Fruit fly (Drosophila melanogaster) whole organism, pupa: Measurements from ENCODE around the gene Cp19.

Source experiments
- CG10348 ChIP-seq: fragments of 200-800 bp; sonication (Bioruptor generic); IDR thresholded peaks from 2 replicates; pipeline ENCODE4 v1.3.6; 2022; ENCODE audit warnings: missing biosample characterization, missing genetic modification characterization
- CG12605 ChIP-seq: fragments of 200-800 bp; sonication (Bioruptor generic); IDR thresholded peaks from 2 replicates; pipeline ENCODE4 v1.3.6; 2022; ENCODE audit warnings: missing biosample characterization, missing genetic modification characterization
- CG13204 ChIP-seq: fragments of 200-800 bp; sonication (Bioruptor generic); optimal IDR thresholded peaks from 2 replicates; lab custom pipeline; 2018; ENCODE audit warnings: missing biosample characterization, mild to moderate bottlenecking, missing genetic modification characterization, moderate library complexity
- CG14655 ChIP-seq: fragments of 200-800 bp; sonication (Bioruptor generic); optimal IDR thresholded peaks from 3 replicates; lab custom pipeline; 2017; ENCODE audit warnings: mild to moderate bottlenecking, missing biosample characterization, missing genetic modification reagents, missing genetic modification characterization
- CG15710 ChIP-seq: fragments of 200-800 bp; sonication (Bioruptor generic); optimal IDR thresholded peaks from 2 replicates; lab custom pipeline; 2018; ENCODE audit warnings: missing biosample characterization, mild to moderate bottlenecking, missing genetic modification characterization, moderate library complexity
- CG17806 ChIP-seq: fragments of 200-800 bp; sonication (Bioruptor generic); optimal IDR thresholded peaks from 2 replicates; lab custom pipeline; 2018; ENCODE audit warnings: missing biosample characterization, mild to moderate bottlenecking, missing genetic modification characterization, moderate library complexity
- CG32121 ChIP-seq: fragments of 200-800 bp; sonication (Bioruptor generic); IDR thresholded peaks from 2 replicates; pipeline ENCODE4 v1.3.6; 2022; ENCODE audit warnings: missing biosample characterization, missing genetic modification characterization
- CG34367 ChIP-seq: fragments of 200-800 bp; sonication (Bioruptor generic); optimal IDR thresholded peaks from 2 replicates; lab custom pipeline; 2018; ENCODE audit warnings: missing biosample characterization, mild to moderate bottlenecking, missing genetic modification characterization
- CG4496 ChIP-seq: fragments of 200-800 bp; sonication (Bioruptor generic); IDR thresholded peaks from 3 replicates; pipeline ENCODE4 v1.3.6; 2022; ENCODE audit warnings: missing biosample characterization, missing genetic modification characterization
- CG8159 ChIP-seq: fragments of 200-800 bp; sonication (Bioruptor generic); optimal IDR thresholded peaks from 3 replicates; lab custom pipeline; 2018; ENCODE audit warnings: missing biosample characterization, mild to moderate bottlenecking, missing genetic modification characterization, moderate library complexity
- CG8301 ChIP-seq: fragments of 200-800 bp; sonication (Bioruptor generic); optimal IDR thresholded peaks from 2 replicates; lab custom pipeline; 2018; ENCODE audit warnings: missing biosample characterization, mild to moderate bottlenecking, missing genetic modification characterization
- CG9948 ChIP-seq: fragments of 200-800 bp; sonication (Bioruptor generic); optimal IDR thresholded peaks from 2 replicates; lab custom pipeline; 2018; ENCODE audit warnings: missing biosample characterization, mild to moderate bottlenecking, missing genetic modification characterization, moderate library complexity
- D1 ChIP-seq: fragments of 200-800 bp; sonication (Bioruptor generic); optimal IDR thresholded peaks from 2 replicates; lab custom pipeline; 2018; ENCODE audit warnings: missing biosample characterization, mild to moderate bottlenecking, missing genetic modification characterization, moderate library complexity
- EcR ChIP-seq: fragments of 200-800 bp; sonication (Bioruptor generic); optimal IDR thresholded peaks from 3 replicates; lab custom pipeline; 2019; ENCODE audit warnings: missing biosample characterization, missing genetic modification characterization, mild to moderate bottlenecking, moderate library complexity, missing genetic modification reagents
- Ets98B ChIP-seq: fragments of 200-800 bp; sonication (Bioruptor generic); IDR thresholded peaks from 2 replicates; pipeline ENCODE4 v1.3.6; 2022; ENCODE audit warnings: missing biosample characterization, missing genetic modification characterization
- Pif1A ChIP-seq: fragments of 200-800 bp; sonication (Bioruptor generic); optimal IDR thresholded peaks from 3 replicates; lab custom pipeline; 2016; ENCODE audit warnings: missing biosample characterization, missing genetic modification characterization
- Pif1B ChIP-seq: fragments of 200-800 bp; sonication (Bioruptor generic); optimal IDR thresholded peaks from 3 replicates; lab custom pipeline; 2016; ENCODE audit warnings: missing biosample characterization, missing genetic modification characterization
- Snoo ChIP-seq: fragments of 200-800 bp; sonication (Bioruptor generic); optimal IDR thresholded peaks from 3 replicates; lab custom pipeline; 2017; ENCODE audit warnings: missing biosample characterization, mild to moderate bottlenecking, missing genetic modification characterization, inconsistent platforms
- fd96Ca ChIP-seq: fragments of 200-800 bp; sonication (Bioruptor generic); IDR thresholded peaks from 3 replicates; pipeline ENCODE4 v1.3.6; 2022; ENCODE audit warnings: missing biosample characterization, missing genetic modification characterization
- gl ChIP-seq: fragments of 200-800 bp; sonication (Bioruptor generic); optimal IDR thresholded peaks from 2 replicates; lab custom pipeline; 2018; ENCODE audit warnings: missing biosample characterization, mild to moderate bottlenecking, missing genetic modification characterization
- rn ChIP-seq: fragments of 200-800 bp; sonication (Bioruptor generic); IDR thresholded peaks from 2 replicates; pipeline ENCODE4 v1.3.6; 2022; ENCODE audit warnings: missing biosample characterization, missing genetic modification characterization

Gene Cp19

DNA sequence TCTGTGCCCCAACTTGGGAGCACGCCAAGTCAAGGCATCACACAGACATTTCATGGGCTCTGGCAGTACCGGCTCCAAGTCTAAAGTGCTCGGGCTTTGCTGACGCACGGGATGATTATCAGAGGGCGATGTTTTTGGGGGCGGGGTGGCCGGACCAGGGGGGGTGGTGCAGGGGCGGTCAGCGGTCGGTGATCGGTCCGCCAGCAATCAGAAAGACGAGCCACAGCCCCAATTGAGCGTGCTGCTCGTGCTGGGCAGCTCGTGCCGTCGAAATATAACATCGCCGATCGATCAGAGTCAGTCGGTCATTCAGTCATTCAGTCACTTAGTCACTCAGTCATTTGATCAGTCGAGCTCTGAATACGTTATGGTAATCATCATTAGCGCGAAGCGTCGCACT lies 31.8 kb upstream of the Cp19 start:
- TF ChIP-seq CG12605 (GFP tag; lab: Robert Waterston, UW) (no peak), Pif1B (GFP tag; lab: Kevin White, UChicago) (no peak), CG8159 (tag; lab: Kevin White, UChicago) (no peak), EcR (GFP tag; lab: Kevin White, UChicago) (peak; percentile 45), CG9948 (tag; lab: Kevin White, UChicago) (no peak), CG10348 (GFP tag; lab: Robert Waterston, UW) (no peak), CG4496 (GFP tag; lab: Robert Waterston, UW) (peak; percentile 49), Ets98B (GFP tag; lab: Robert Waterston, UW) (0 out of 2 replicates have a peak, but pooled peaks have one; percentile 6), CG8301 (no peak), Snoo (tag; lab: Kevin White, UChicago) (peak; percentile 5), CG13204 (GFP tag; lab: Kevin White, UChicago) (peak; percentile 84), rn (GFP tag; lab: Robert Waterston, UW) (no peak), CG32121 (GFP tag; lab: Robert Waterston, UW) (0 out of 2 replicates have a peak, but pooled peaks have one; percentile 16), CG17806 (tag; lab: Kevin White, UChicago) (no peak), gl (tag; lab: Kevin White, UChicago) (peak; percentile 55), fd96Ca (GFP tag; lab: Robert Waterston, UW) (peak; percentile 41; the same call in 1 of the 3 replicates), D1 (tag; lab: Kevin White, UChicago) (no peak)

- TF ChIP-seq CG4496 (GFP tag; lab: Robert Waterston, UW) (0 out of 3 replicates have a peak, but pooled peaks have one; percentile 33), fd96Ca (GFP tag; lab: Robert Waterston, UW) (peak; percentile 19; the same call in 1 of the 3 replicates), Pif1A (GFP tag; lab: Kevin White, UChicago) (no peak)
Measured at dm6 chr3L:8698493-8699166, 31.0 kb upstream of the Cp19 start.

dm6 chr3L:8699612-8700011 lies 30.1 kb upstream of the Cp19 start:
- TF ChIP-seq CG14655 (GFP tag; lab: Kevin White, UChicago), result no peak
- peak; percentile 32; the same call in 1 of the 2 replicates for TF ChIP-seq CG32121 (GFP tag; lab: Robert Waterston, UW)
- 0 out of 3 replicates have a peak, but pooled peaks have one; percentile 13 for TF ChIP-seq fd96Ca (GFP tag; lab: Robert Waterston, UW)
- no peak for TF ChIP-seq CG4496 (GFP tag; lab: Robert Waterston, UW)
- TF ChIP-seq EcR (GFP tag; lab: Kevin White, UChicago), result peak; percentile 82

DNA sequence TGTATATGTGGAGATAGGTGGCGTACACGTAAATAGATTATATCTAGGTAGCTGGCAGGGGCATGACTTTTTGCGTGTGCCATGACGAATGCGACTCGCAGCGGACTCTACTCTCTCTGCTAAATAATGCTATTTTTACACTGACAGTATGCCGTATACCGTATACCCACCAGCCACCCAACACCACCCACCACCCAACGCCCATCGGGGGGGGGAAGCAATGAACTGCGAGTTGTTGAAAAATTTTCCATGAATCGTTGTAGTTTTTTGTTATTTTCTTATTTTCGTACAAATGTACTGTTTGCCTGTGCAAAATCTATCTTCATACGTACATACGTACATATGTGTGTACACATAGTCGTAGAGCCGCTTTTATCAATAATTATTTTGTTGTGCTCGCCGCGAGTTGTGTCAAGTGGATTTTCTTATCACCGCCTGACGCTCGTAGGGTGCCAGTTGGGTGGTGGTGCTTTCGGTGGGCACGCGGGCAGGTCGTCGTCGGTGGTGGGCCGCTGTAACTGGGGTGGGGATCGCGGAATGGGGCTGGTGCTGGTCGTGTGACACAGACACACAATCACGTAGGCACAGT lies 29.5 kb upstream of the Cp19 start:
- TF ChIP-seq CG32121 (GFP tag; lab: Robert Waterston, UW), result no peak
- peak; percentile 47 for TF ChIP-seq CG13204 (GFP tag; lab: Kevin White, UChicago)
- peak; percentile 37 for TF ChIP-seq EcR (GFP tag; lab: Kevin White, UChicago)

DNA sequence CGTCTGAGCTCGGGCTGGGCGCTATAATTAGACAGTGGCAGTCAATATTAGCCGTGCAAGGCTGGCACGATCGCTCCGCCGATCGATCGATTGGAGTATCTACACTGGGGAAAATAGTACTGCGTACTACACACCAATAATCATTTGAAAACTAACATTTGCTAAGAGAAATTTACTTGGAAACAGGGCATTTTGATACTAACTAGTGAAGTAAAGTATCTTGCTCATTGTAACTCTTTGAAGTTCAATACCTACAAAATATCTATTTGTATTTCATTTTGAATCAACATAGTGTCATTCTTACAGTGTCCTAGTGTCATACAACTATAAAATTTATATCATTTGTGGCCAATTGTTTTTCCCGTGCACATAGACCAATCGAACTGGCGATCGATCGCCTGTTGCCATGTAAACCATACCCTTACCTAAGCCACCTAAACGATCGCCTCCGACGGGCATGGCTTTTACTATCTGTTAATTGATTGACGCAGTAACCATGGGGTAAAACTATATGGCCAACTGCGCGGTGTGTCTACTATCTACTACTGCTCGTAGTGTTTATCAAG lies 28.9 kb upstream of the Cp19 start:
- TF ChIP-seq Snoo (tag; lab: Kevin White, UChicago) (peak; percentile 18), Pif1B (GFP tag; lab: Kevin White, UChicago) (peak; percentile 35), D1 (tag; lab: Kevin White, UChicago) (peak; percentile 49), CG4496 (GFP tag; lab: Robert Waterston, UW) (peak; percentile 59), Ets98B (GFP tag; lab: Robert Waterston, UW) (peak; percentile 62; the same call in 1 of the 2 replicates), CG34367 (peak; percentile 77), CG17806 (tag; lab: Kevin White, UChicago) (peak; percentile 67), CG8159 (tag; lab: Kevin White, UChicago) (peak; percentile 76), CG9948 (tag; lab: Kevin White, UChicago) (peak; percentile 76), gl (tag; lab: Kevin White, UChicago) (peak; percentile 20), CG12605 (GFP tag; lab: Robert Waterston, UW) (no peak), CG8301 (peak; percentile 60), CG14655 (GFP tag; lab: Kevin White, UChicago) (peak; percentile 68), rn (GFP tag; lab: Robert Waterston, UW) (peak; percentile 22; the same call in 1 of the 2 replicates), CG10348 (GFP tag; lab: Robert Waterston, UW) (no peak), CG13204 (GFP tag; lab: Kevin White, UChicago) (no peak), CG15710 (peak; percentile 71), EcR (GFP tag; lab: Kevin White, UChicago) (no peak), CG32121 (GFP tag; lab: Robert Waterston, UW) (peak; percentile 64; the same call in 1 of the 2 replicates), Pif1A (GFP tag; lab: Kevin White, UChicago) (peak; percentile 44), fd96Ca (GFP tag; lab: Robert Waterston, UW) (peak; percentile 34; the same call in 1 of the 3 replicates)
